Fruit fly (Drosophila melanogaster) whole organism, wandering third instar larva: ENCODE measurements around the gene CG12516.
A peak's percentile ranks its signal among the peaks of the same experiment; 100 is the strongest.

ENCODE experiments used
- Abd-B ChIP-seq: fragments of >200 bp; optimal IDR thresholded peaks from 2 replicates; lab custom pipeline; 2017; ENCODE audit warnings: missing biosample characterization, missing genetic modification characterization
- CG32264 ChIP-seq: fragments of 200-800 bp; sonication (Bioruptor generic); optimal IDR thresholded peaks from 2 replicates; lab custom pipeline; 2016; ENCODE audit warnings: missing biosample characterization, missing genetic modification characterization
- CG9705 ChIP-seq: fragments of 200-800 bp; sonication (Bioruptor generic); optimal IDR thresholded peaks from 2 replicates; lab custom pipeline; 2018; ENCODE audit warnings: missing biosample characterization, mild to moderate bottlenecking, missing genetic modification characterization
- CrebA ChIP-seq: fragments of 200-800 bp; sonication (Bioruptor generic); optimal IDR thresholded peaks from 2 replicates; lab custom pipeline; 2016; ENCODE audit warnings: missing biosample characterization, mild to moderate bottlenecking, missing genetic modification characterization, borderline replicate concordance
- Dfd ChIP-seq: fragments of >200 bp; optimal IDR thresholded peaks from 2 replicates; lab custom pipeline; 2017; ENCODE audit warnings: missing biosample characterization, missing genetic modification characterization
- Dif ChIP-seq: fragments of 200-275, 200-300 bp; sonication (Bioruptor generic); optimal IDR thresholded peaks from 2 replicates; lab custom pipeline; 2018; ENCODE audit warnings: missing biosample characterization, missing genetic modification characterization; ENCODE audit not compliant: partially characterized antibody
- GATAd ChIP-seq: sonication (Bioruptor generic); optimal IDR thresholded peaks from 2 replicates; lab custom pipeline; 2016; ENCODE audit warnings: missing biosample characterization, missing genetic modification characterization
- HLH106 ChIP-seq: fragments of 200-800 bp; optimal IDR thresholded peaks from 3 replicates; lab custom pipeline; 2019; ENCODE audit warnings: missing biosample characterization, mild to moderate bottlenecking, missing genetic modification characterization, moderate library complexity
- Hnf4 ChIP-seq: fragments of 200-800 bp; sonication (Bioruptor generic); optimal IDR thresholded peaks from 2 replicates; lab custom pipeline; 2016; ENCODE audit warnings: missing biosample characterization, mild to moderate bottlenecking, missing genetic modification characterization
- Hr78 ChIP-seq: fragments of >200 bp; optimal IDR thresholded peaks from 2 replicates; lab custom pipeline; 2017; ENCODE audit warnings: missing biosample characterization, missing genetic modification characterization
- Hr83 ChIP-seq: fragments of 200-300 bp; sonication (Bioruptor generic); optimal IDR thresholded peaks from 2 replicates; lab custom pipeline; 2016; ENCODE audit warnings: missing biosample characterization, mild to moderate bottlenecking, missing genetic modification characterization, moderate library complexity; ENCODE audit not compliant: poor library complexity, severe bottlenecking
- Jra ChIP-seq: sonication (Bioruptor generic); optimal IDR thresholded peaks from 2 replicates; lab custom pipeline; 2016; ENCODE audit warnings: missing biosample characterization, missing genetic modification characterization
- Mio ChIP-seq: sonication (Bioruptor generic); optimal IDR thresholded peaks from 2 replicates; lab custom pipeline; 2016; ENCODE audit warnings: missing biosample characterization, missing genetic modification characterization
- Myc ChIP-seq: fragments of >200 bp; optimal IDR thresholded peaks from 2 replicates; lab custom pipeline; 2017
- N ChIP-seq: fragments of >200 bp; optimal IDR thresholded peaks from 2 replicates; lab custom pipeline; 2018; ENCODE audit warnings: missing biosample characterization, missing external identifiers, missing genetic modification characterization
- OdsH ChIP-seq: fragments of 200-800 bp; sonication (Bioruptor generic); optimal IDR thresholded peaks from 2 replicates; lab custom pipeline; 2016; ENCODE audit warnings: missing biosample characterization, mild to moderate bottlenecking, missing genetic modification characterization
- Rel ChIP-seq, 2 experiments: fragments of 200-800 bp; sonication (Bioruptor generic) in 1 of 2; optimal IDR thresholded peaks; 2 replicates in 1 of 2; 3 replicates in 1 of 2; lab custom pipeline; 2016 to 2019; ENCODE audit warnings: mild to moderate bottlenecking in 2 of 2, missing biosample characterization in 2 of 2, missing genetic modification characterization in 2 of 2, moderate library complexity in 1 of 2
- Sp1 ChIP-seq: fragments of 200-800 bp; sonication (Bioruptor generic); optimal IDR thresholded peaks from 3 replicates; lab custom pipeline; 2019; ENCODE audit warnings: missing biosample characterization, mild to moderate bottlenecking, missing genetic modification characterization, moderate library complexity
- Vsx2 ChIP-seq: fragments of 200-300, 225-300 bp; sonication (Bioruptor generic); optimal IDR thresholded peaks from 2 replicates; lab custom pipeline; 2018; ENCODE audit warnings: missing biosample characterization, missing genetic modification characterization; ENCODE audit not compliant: partially characterized antibody
- br ChIP-seq: fragments of 200-800 bp; sonication (Bioruptor generic); optimal IDR thresholded peaks from 2 replicates; lab custom pipeline; 2016; ENCODE audit warnings: missing biosample characterization, missing genetic modification characterization
- brk ChIP-seq: fragments of 200-800 bp; sonication (Bioruptor generic); optimal IDR thresholded peaks from 2 replicates; lab custom pipeline; 2016; ENCODE audit warnings: missing biosample characterization, mild to moderate bottlenecking, missing genetic modification characterization
- dl ChIP-seq, 2 experiments: fragments of 175-275, 200-275 bp in 1 of 2; fragments of 200-275 bp in 1 of 2; sonication (Bioruptor generic); optimal IDR thresholded peaks; lab custom pipeline; 2018; ENCODE audit warnings: mild to moderate bottlenecking in 2 of 2, missing biosample characterization in 2 of 2, missing genetic modification characterization in 2 of 2, moderate library complexity in 2 of 2; ENCODE audit not compliant: partially characterized antibody in 2 of 2, insufficient read depth in 1 of 2
- dmrt93B ChIP-seq: fragments of 200-800 bp; sonication (Bioruptor generic); optimal IDR thresholded peaks from 2 replicates; lab custom pipeline; 2018; ENCODE audit warnings: missing biosample characterization, mild to moderate bottlenecking, missing genetic modification characterization
- dsf ChIP-seq: sonication (Bioruptor generic); optimal IDR thresholded peaks from 2 replicates; lab custom pipeline; 2016; ENCODE audit warnings: missing biosample characterization, missing genetic modification characterization, borderline replicate concordance
- ey ChIP-seq: fragments of 200-800 bp; sonication (Bioruptor generic); optimal IDR thresholded peaks from 2 replicates; lab custom pipeline; 2016; ENCODE audit warnings: missing biosample characterization, missing genetic modification characterization
- foxo ChIP-seq, 2 experiments: fragments of 200-800 bp; sonication (Bioruptor generic); optimal IDR thresholded peaks; 2 replicates in 1 of 2; 3 replicates in 1 of 2; lab custom pipeline; 2016 to 2017; ENCODE audit warnings: missing biosample characterization in 2 of 2, missing genetic modification characterization in 2 of 2
- fru ChIP-seq: fragments of 200-800 bp; sonication (Bioruptor generic); optimal IDR thresholded peaks from 3 replicates; lab custom pipeline; 2016; ENCODE audit warnings: missing biosample characterization, mild to moderate bottlenecking, missing genetic modification characterization
- h ChIP-seq: fragments of 200-800 bp; sonication (Bioruptor generic); optimal IDR thresholded peaks from 3 replicates; lab custom pipeline; 2016; ENCODE audit warnings: missing biosample characterization, mild to moderate bottlenecking, missing genetic modification characterization
- jim ChIP-seq: fragments of 175-275, 200-325 bp; sonication (Bioruptor generic); optimal IDR thresholded peaks from 2 replicates; lab custom pipeline; 2016; ENCODE audit warnings: missing biosample characterization, mild to moderate bottlenecking, missing genetic modification characterization
- lola ChIP-seq: fragments of >200 bp; optimal IDR thresholded peaks from 2 replicates; lab custom pipeline; 2017; ENCODE audit warnings: missing biosample characterization, missing genetic modification characterization
- pan ChIP-seq: fragments of >200 bp; optimal IDR thresholded peaks from 2 replicates; lab custom pipeline; 2017
- psq ChIP-seq: fragments of 200-800 bp; sonication (Bioruptor generic); optimal IDR thresholded peaks from 3 replicates; lab custom pipeline; 2017; ENCODE audit warnings: missing biosample characterization, mild to moderate bottlenecking, missing genetic modification characterization, moderate library complexity
- rgr ChIP-seq: fragments of 200-800 bp; sonication (Bioruptor generic); optimal IDR thresholded peaks from 3 replicates; lab custom pipeline; 2016; ENCODE audit warnings: missing biosample characterization, mild to moderate bottlenecking, missing genetic modification characterization
- sage ChIP-seq: fragments of 200-800 bp; sonication (Bioruptor generic); optimal IDR thresholded peaks from 2 replicates; lab custom pipeline; 2016; ENCODE audit warnings: missing biosample characterization, mild to moderate bottlenecking, missing genetic modification characterization
- sv ChIP-seq: fragments of 200-800 bp; sonication (Bioruptor generic); optimal IDR thresholded peaks from 3 replicates; lab custom pipeline; 2016; ENCODE audit warnings: missing biosample characterization, missing genetic modification characterization
- tai ChIP-seq: sonication (Bioruptor generic); optimal IDR thresholded peaks from 2 replicates; lab custom pipeline; 2016; ENCODE audit warnings: missing biosample characterization, missing genetic modification characterization
- usp ChIP-seq: fragments of >200 bp; optimal IDR thresholded peaks from 2 replicates; lab custom pipeline; 2017; ENCODE audit warnings: missing biosample characterization, missing genetic modification characterization
- woc ChIP-seq: sonication (Bioruptor generic); optimal IDR thresholded peaks from 2 replicates; lab custom pipeline; 2016; ENCODE audit warnings: missing biosample characterization, mild to moderate bottlenecking, missing genetic modification characterization

Gene CG12516

DNA sequence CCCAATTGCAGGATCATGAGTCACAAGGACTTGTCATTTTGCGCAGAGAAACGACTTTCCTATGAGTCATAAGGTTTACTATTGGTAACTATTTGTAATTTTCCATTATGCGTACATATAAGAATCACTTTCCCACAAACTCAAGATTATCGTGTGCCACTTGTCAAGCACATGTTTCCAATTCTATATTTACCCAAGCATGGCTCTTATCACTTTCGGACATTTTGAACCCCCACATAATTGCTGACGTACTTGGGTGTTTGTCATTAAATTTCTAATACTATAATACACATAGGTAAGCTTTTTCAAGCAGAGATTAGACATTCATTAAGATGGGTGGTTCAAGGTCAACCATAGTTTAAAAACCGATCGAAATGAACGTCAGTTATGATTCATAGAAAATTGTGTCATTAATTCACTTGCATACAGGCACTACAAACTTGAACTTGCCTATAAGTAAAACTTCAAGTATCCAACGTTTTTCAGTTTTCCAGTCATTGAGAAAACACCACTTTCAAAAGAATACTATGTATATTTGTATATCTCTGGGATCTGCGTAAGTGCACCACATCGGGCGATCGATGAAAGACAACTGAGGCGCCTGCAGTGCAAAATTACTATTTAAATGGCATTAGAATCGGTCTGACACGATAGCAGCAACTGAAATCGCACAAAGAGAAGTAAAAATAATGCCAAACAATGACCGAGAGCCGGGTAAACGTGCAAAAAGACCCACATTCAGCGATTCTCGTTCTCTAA, 23.5 kb upstream of the CG12516 start:
- TF ChIP-seq rgr (GFP tag; lab: Kevin White, UChicago) (no peak), h (GFP tag; lab: Kevin White, UChicago) (no peak), N (GFP tag; lab: Kevin White, UChicago) (no peak), ey (GFP tag; lab: Kevin White, UChicago) (no peak), tai (no peak), Hnf4 (no peak)

DNA sequence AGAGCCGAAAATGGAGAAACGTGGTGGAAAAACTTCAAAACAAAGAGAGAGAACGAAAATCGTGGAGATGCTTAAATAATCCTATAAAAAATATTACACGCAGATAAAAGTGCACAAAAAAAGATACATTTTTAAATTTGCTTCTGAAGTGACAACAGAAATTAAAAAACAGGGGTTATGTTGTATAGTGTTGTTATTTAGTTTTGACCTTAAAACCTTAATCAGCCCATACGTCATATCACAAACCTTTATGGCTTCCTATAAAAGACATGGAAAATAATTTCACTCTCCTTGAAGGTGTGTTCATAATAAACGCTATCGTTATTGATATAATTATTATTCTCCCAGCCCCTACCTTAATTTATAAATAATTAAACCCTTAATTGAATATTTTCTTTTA, 22.7 kb upstream of the CG12516 start:
- peak; percentile 23 for TF ChIP-seq rgr (GFP tag; lab: Kevin White, UChicago)
- peak; percentile 16 for TF ChIP-seq OdsH (GFP tag; lab: Kevin White, UChicago)
- peak; percentile 14 for TF ChIP-seq Jra (GFP tag; lab: Kevin White, UChicago)
- peak in 1 of 2 experiments; percentile 12 for TF ChIP-seq foxo (GFP tag; optimal IDR thresholded peaks at IDR 0.05; lab: Kevin White, UChicago)
- TF ChIP-seq Rel (GFP tag; optimal IDR thresholded peaks at IDR 0.05; lab: Kevin White, UChicago), result no peak
- TF ChIP-seq Rel (tag; optimal IDR thresholded peaks at IDR 0.05; lab: Kevin White, UChicago), result no peak
- TF ChIP-seq sv, result peak; percentile 18
- no peak for TF ChIP-seq dmrt93B

DNA sequence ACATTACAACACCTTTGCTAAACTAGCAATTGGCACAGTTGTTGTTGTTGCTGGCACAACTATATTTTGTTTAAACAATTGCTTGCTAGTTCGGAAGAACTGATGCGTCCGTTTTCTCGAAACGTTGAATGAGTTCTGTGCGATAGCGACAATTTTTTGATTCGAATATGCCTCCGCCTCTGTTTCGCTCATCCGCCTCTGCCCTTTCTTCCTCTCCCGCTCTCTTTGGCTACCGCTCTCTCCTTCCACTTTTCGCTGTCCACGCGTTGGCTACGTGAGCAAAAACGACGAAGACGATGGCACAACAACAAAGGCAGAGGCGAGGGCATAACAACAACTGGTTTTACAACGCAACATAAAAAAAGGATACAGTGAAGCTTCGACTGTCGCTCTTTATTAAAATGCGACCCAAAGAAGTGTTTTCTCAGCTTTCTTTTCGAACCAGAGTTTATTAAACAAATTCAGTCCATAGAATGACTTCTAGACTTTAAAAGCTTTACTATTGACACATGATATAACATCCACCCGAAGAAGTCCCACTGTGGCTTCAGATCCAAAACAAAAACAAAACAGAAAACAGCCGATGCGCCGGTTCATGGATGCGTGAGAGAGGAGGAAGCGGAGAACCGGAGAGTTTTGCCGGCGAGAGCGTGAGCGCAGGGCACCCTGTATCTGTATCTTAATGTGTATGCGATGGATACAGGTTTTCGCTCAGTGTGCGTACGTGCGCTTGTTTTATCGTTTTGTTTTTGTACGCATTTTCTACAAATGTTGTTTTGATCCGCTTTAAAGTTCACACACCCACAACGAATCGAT, 22.0 kb upstream of the CG12516 start:
- peak; percentile 96 for TF ChIP-seq GATAd
- peak; percentile 100 for TF ChIP-seq psq (GFP tag; lab: Kevin White, UChicago)
- peak; percentile 98 for TF ChIP-seq brk (GFP tag; lab: Kevin White, UChicago)
- TF ChIP-seq Hnf4, result peak; percentile 100
- TF ChIP-seq Hr78 (GFP tag; lab: Kevin White, UChicago), result no peak
- TF ChIP-seq pan, result no peak
- peak; percentile 99 for TF ChIP-seq CG32264 (GFP tag; lab: Kevin White, UChicago)
- no peak for TF ChIP-seq Abd-B (GFP tag; lab: Kevin White, UChicago)
- TF ChIP-seq sage (GFP tag; lab: Kevin White, UChicago), result peak; percentile 99
- peak; percentile 100 for TF ChIP-seq h (GFP tag; lab: Kevin White, UChicago)
- TF ChIP-seq dsf (GFP tag; lab: Kevin White, UChicago), result peak; percentile 97
- peak; percentile 99 for TF ChIP-seq HLH106
- peak; percentile 100 for TF ChIP-seq fru (GFP tag; lab: Kevin White, UChicago)
- TF ChIP-seq ey (GFP tag; lab: Kevin White, UChicago), result peak; percentile 100
- TF ChIP-seq Sp1, result peak; percentile 100
- TF ChIP-seq Mio (GFP tag; lab: Kevin White, UChicago), result peak; percentile 98
- TF ChIP-seq CrebA (GFP tag; lab: Kevin White, UChicago), result peak; percentile 98
- peak; percentile 93 for TF ChIP-seq jim (GFP tag; lab: Kevin White, UChicago)
- peak; percentile 93 for TF ChIP-seq Dif (GFP tag; lab: Kevin White, UChicago)
- peak; percentile 100 for TF ChIP-seq rgr (GFP tag; lab: Kevin White, UChicago)
- peak; percentile 51 for TF ChIP-seq Vsx2 (GFP tag; lab: Kevin White, UChicago)
- peak; percentile 99 for TF ChIP-seq tai
- peak; percentile 100 for TF ChIP-seq OdsH (GFP tag; lab: Kevin White, UChicago)
- TF ChIP-seq Hr83 (GFP tag; lab: Kevin White, UChicago), result peak; percentile 94
- peak; percentile 99 for TF ChIP-seq Jra (GFP tag; lab: Kevin White, UChicago)
- no peak for TF ChIP-seq Myc (lab: Kevin White, UChicago)
- TF ChIP-seq N (GFP tag; lab: Kevin White, UChicago), result no peak
- TF ChIP-seq Dfd (GFP tag; lab: Kevin White, UChicago), result peak; percentile 95
- peak; percentile 99 to 100 for TF ChIP-seq foxo (GFP tag; optimal IDR thresholded peaks at IDR 0.05; lab: Kevin White, UChicago)
- TF ChIP-seq CG9705, result peak; percentile 99
- peak; percentile 99 for TF ChIP-seq sv
- TF ChIP-seq dl (GFP tag; optimal IDR thresholded peaks at IDR 0.05; lab: Kevin White, UChicago; ENCODE audit: insufficient read depth in 1 of 2, partially characterized antibody in 2 of 2), result peak; percentile 84 to 90
- peak; percentile 100 for TF ChIP-seq woc (GFP tag; lab: Kevin White, UChicago)
- TF ChIP-seq lola (GFP tag; lab: Kevin White, UChicago), result no peak
- TF ChIP-seq usp, result no peak
- TF ChIP-seq dmrt93B, result peak; percentile 99
- peak; percentile 100 for TF ChIP-seq br (GFP tag; lab: Kevin White, UChicago)
- peak; percentile 100 for TF ChIP-seq Rel (GFP tag; optimal IDR thresholded peaks at IDR 0.05; lab: Kevin White, UChicago)
- peak; percentile 94 for TF ChIP-seq Rel (tag; optimal IDR thresholded peaks at IDR 0.05; lab: Kevin White, UChicago)
